Worm (Caenorhabditis elegans): ENCODE measurements around the gene elc-1.
A peak's percentile ranks its signal among the peaks of the same experiment; 100 is the strongest.

Gene elc-1

DNA sequence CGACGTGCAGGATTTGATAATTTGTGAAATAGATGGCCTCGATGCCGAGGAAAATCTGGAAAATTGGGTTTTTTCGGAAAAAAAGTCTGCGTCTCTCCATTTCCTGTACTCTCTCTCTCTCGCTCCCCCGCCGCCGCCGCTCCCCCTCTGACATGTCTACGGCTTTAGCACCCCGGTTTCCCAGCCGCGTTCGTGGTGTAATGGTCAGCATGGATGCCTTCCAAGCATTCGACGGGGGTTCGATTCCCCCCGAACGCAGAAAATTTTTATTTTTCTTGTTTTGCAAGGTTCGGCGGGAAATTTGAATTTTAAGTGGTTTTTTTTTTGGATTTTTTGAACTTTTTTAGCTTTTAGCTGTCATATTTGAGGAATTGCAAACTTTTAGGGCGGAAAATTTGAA lies 7.3 kb upstream of the elc-1 start:
- TF ChIP-seq unc-98 (GFP tag; IDR thresholded peaks at IDR 0.05) (peak; percentile 47; the same call in 1 of the 2 replicates), Y116A8C.19 (tag; optimal IDR thresholded peaks at IDR 0.05; ENCODE audit: borderline replicate concordance) (no peak), ztf-4 (tag; optimal IDR thresholded peaks at IDR 0.05) (no peak), ets-5 (GFP tag; IDR thresholded peaks at IDR 0.05) (no peak), nhr-77 (tag; optimal IDR thresholded peaks at IDR 0.05) (peak; percentile 34), hpl-2 (GFP tag; optimal IDR thresholded peaks at IDR 0.05) (no peak), sup-37 (GFP tag; optimal IDR thresholded peaks at IDR 0.05) (peak; percentile 57), dpl-1 (GFP tag; optimal IDR thresholded peaks at IDR 0.05) (peak; percentile 48 to 54 (median 52)), pax-3 (tag; optimal IDR thresholded peaks at IDR 0.05) (no peak), elt-3 (tag; optimal IDR thresholded peaks at IDR 0.05) (peak in 2 of 6 experiments; percentile 9 to 11), mab-9 (GFP tag; IDR thresholded peaks at IDR 0.05) (peak; percentile 57; the same call in 1 of the 2 replicates), ceh-88 (GFP tag; IDR thresholded peaks at IDR 0.05) (no peak), nhr-11 (tag; optimal IDR thresholded peaks at IDR 0.05) (no peak), ces-1 (GFP tag; optimal IDR thresholded peaks at IDR 0.05) (no peak), irx-1 (tag; optimal IDR thresholded peaks at IDR 0.05) (peak; percentile 75), hlh-4 (tag; optimal IDR thresholded peaks at IDR 0.05) (no peak), fos-1 (tag; optimal IDR thresholded peaks at IDR 0.05) (no peak), unc-86 (tag; optimal IDR thresholded peaks at IDR 0.05) (peak; percentile 51), efl-3 (GFP tag; optimal IDR thresholded peaks at IDR 0.05) (no peak), C04F5.9 (tag; optimal IDR thresholded peaks at IDR 0.05) (no peak), nhr-28 (tag; optimal IDR thresholded peaks at IDR 0.05) (no peak), snpc-4 (tag; optimal IDR thresholded peaks at IDR 0.05) (peak; percentile 17), mep-1 (tag; optimal IDR thresholded peaks at IDR 0.05) (peak; percentile 51), hlh-17 (GFP tag; optimal IDR thresholded peaks at IDR 0.05; ENCODE audit: borderline replicate concordance) (no peak), dsc-1 (tag; optimal IDR thresholded peaks at IDR 0.05) (peak; percentile 77), C34B4.2 (tag; optimal IDR thresholded peaks at IDR 0.05) (no peak), tlp-1 (tag; optimal IDR thresholded peaks at IDR 0.05) (no peak), nhr-71 (tag; optimal IDR thresholded peaks at IDR 0.05) (peak; percentile 76), nhr-12 (tag; optimal IDR thresholded peaks at IDR 0.05) (no peak), lsy-2 (tag; optimal IDR thresholded peaks at IDR 0.05) (peak; percentile 67 to 81), swsn-7 (tag; optimal IDR thresholded peaks at IDR 0.05) (peak; percentile 69), zag-1 (tag; optimal IDR thresholded peaks at IDR 0.05) (no peak), sptf-1 (tag; optimal IDR thresholded peaks at IDR 0.05) (no peak), snu-23 (GFP tag; optimal IDR thresholded peaks at IDR 0.05) (peak; percentile 82), nhr-84 (tag; optimal IDR thresholded peaks at IDR 0.05) (no peak), egl-13 (tag; optimal IDR thresholded peaks at IDR 0.05) (peak; percentile 33), alr-1 (tag; optimal IDR thresholded peaks at IDR 0.05; ENCODE audit: borderline replicate concordance) (no peak), nhr-76 (tag; optimal IDR thresholded peaks at IDR 0.05) (no peak), isw-1 (GFP tag; IDR thresholded peaks at IDR 0.05) (peak; percentile 54), ama-1 (optimal IDR thresholded peaks at IDR 0.05) (no peak), F16B12.6 (tag; optimal IDR thresholded peaks at IDR 0.05) (peak; percentile 34), ceh-8 (GFP tag; optimal IDR thresholded peaks at IDR 0.05) (peak; percentile 53), elt-2 (tag; optimal IDR thresholded peaks at IDR 0.05) (peak; percentile 32), fkh-8 (tag; optimal IDR thresholded peaks at IDR 0.05) (peak; percentile 44), lin-35 (GFP tag; optimal IDR thresholded peaks at IDR 0.05) (peak; percentile 59 to 74), unc-130 (tag; optimal IDR thresholded peaks at IDR 0.05) (peak; percentile 44), ceh-63 (GFP tag; optimal IDR thresholded peaks at IDR 0.05) (no peak), egl-27 (tag; optimal IDR thresholded peaks at IDR 0.05) (no peak), lin-14 (GFP tag; optimal IDR thresholded peaks at IDR 0.05) (peak; percentile 58), lin-15B (tag; optimal IDR thresholded peaks at IDR 0.05) (peak; percentile 47), nhr-19 (GFP tag; conservative IDR thresholded peaks at IDR 0.05) (peak; percentile 69), nhr-47 (tag; optimal IDR thresholded peaks at IDR 0.05) (peak; percentile 86), jun-1 (tag; optimal IDR thresholded peaks at IDR 0.05) (peak; percentile 47)

Data from whole organism, L1 larva.